Worm (Caenorhabditis elegans) whole organism, young adult: ENCODE measurements around the gene inx-9.

ENCODE experiments used
- B0035.1 ChIP-seq: sonication (generic microtip); optimal IDR thresholded peaks from 2 replicates; lab custom pipeline; 2016; ENCODE audit warnings: missing genetic modification characterization, mild to moderate bottlenecking, missing compliant biosample characterization, missing genotype, missing genetic modification reagents
- B0261.1 ChIP-seq: sonication (generic microtip); optimal IDR thresholded peaks from 2 replicates; lab custom pipeline; 2016; ENCODE audit warnings: mild to moderate bottlenecking, missing genetic modification characterization, moderate library complexity, missing compliant biosample characterization
- B0336.3 ChIP-seq: fragments of 200-800 bp; sonication (Bioruptor generic); IDR thresholded peaks from 2 replicates; pipeline ENCODE4 v1.3.6; 2022; ENCODE audit warnings: missing genetic modification characterization, missing compliant biosample characterization
- C17E4.6 ChIP-seq: fragments of 200-800 bp; sonication (Bioruptor generic); IDR thresholded peaks from 2 replicates; pipeline ENCODE4 v1.3.6; 2022; ENCODE audit warnings: missing genetic modification reagents, missing genetic modification characterization, missing compliant biosample characterization
- F22D6.2 ChIP-seq: sonication (generic microtip); optimal IDR thresholded peaks from 2 replicates; lab custom pipeline; 2016; ENCODE audit warnings: mild to moderate bottlenecking, missing genetic modification characterization, missing compliant biosample characterization
- F33H1.4 ChIP-seq: fragments of 200-800 bp; sonication (Bioruptor generic); IDR thresholded peaks from 2 replicates; pipeline ENCODE4 v1.3.6; 2022; ENCODE audit warnings: missing genetic modification reagents, missing genetic modification characterization, missing compliant biosample characterization
- F37B4.10 ChIP-seq: fragments of 200-800 bp; sonication (Bioruptor generic); IDR thresholded peaks from 2 replicates; pipeline ENCODE4 v1.3.6; 2022; ENCODE audit warnings: missing genetic modification characterization, missing compliant biosample characterization
- F39B2.1 ChIP-seq: fragments of 200-800 bp; sonication (Bioruptor generic); IDR thresholded peaks from 2 replicates; pipeline ENCODE4 v1.3.6; 2022; ENCODE audit warnings: missing genetic modification reagents, missing genetic modification characterization, missing compliant biosample characterization
- F49E8.2 ChIP-seq: sonication (generic microtip); optimal IDR thresholded peaks from 3 replicates; lab custom pipeline; 2017; ENCODE audit warnings: missing genetic modification characterization, mild to moderate bottlenecking, missing compliant biosample characterization, antibody characterized with exemption, moderate library complexity; ENCODE audit not compliant: insufficient read depth
- K11D2.4 ChIP-seq: fragments of 200-800 bp; sonication (Bioruptor generic); IDR thresholded peaks from 2 replicates; pipeline ENCODE4 v1.3.6; 2022; ENCODE audit warnings: missing genetic modification reagents, missing genetic modification characterization, missing compliant biosample characterization
- T07F8.4 ChIP-seq: sonication (generic microtip); optimal IDR thresholded peaks from 2 replicates; lab custom pipeline; 2016; ENCODE audit warnings: mild to moderate bottlenecking, missing genetic modification characterization, moderate library complexity, missing compliant biosample characterization
- T26A5.8 ChIP-seq: sonication (generic microtip); optimal IDR thresholded peaks from 2 replicates; lab custom pipeline; 2016; ENCODE audit warnings: missing genetic modification characterization, missing compliant biosample characterization
- ama-1 ChIP-seq, 3 experiments: fragments of 150-350 bp in 1 of 3; sonication (generic microtip) in 2 of 3; optimal IDR thresholded peaks; 2 replicates each; lab custom pipeline; 2014 to 2018; ENCODE audit warnings: missing biosample characterization in 2 of 3, missing genetic modification characterization in 2 of 3, missing genetic modification reagents in 2 of 3
- aptf-3 ChIP-seq: fragments of 200-800 bp; sonication (Bioruptor generic); IDR thresholded peaks from 2 replicates; pipeline ENCODE4 v1.3.6; 2022; ENCODE audit warnings: missing genetic modification characterization, missing compliant biosample characterization
- attf-3 ChIP-seq: fragments of 200-800 bp; sonication (Bioruptor generic); conservative IDR thresholded peaks from 2 replicates; pipeline ENCODE4 v1.3.6; 2022; ENCODE audit warnings: missing genetic modification reagents, missing genetic modification characterization, missing compliant biosample characterization
- bed-1 ChIP-seq: fragments of 200-800 bp; sonication (Bioruptor generic); IDR thresholded peaks from 2 replicates; pipeline ENCODE4 v1.3.6; 2022; ENCODE audit warnings: missing genetic modification reagents, missing genetic modification characterization, missing compliant biosample characterization
- cebp-2 ChIP-seq: fragments of 200-800 bp; sonication (Bioruptor generic); IDR thresholded peaks from 2 replicates; pipeline ENCODE4 v1.3.6; 2022; ENCODE audit warnings: missing genetic modification characterization, missing compliant biosample characterization
- ceh-58 ChIP-seq: fragments of 200-800 bp; sonication (Bioruptor generic); IDR thresholded peaks from 2 replicates; pipeline ENCODE4 v1.3.6; 2022; ENCODE audit warnings: missing genetic modification characterization, missing compliant biosample characterization
- ceh-91 ChIP-seq: fragments of 200-800 bp; sonication (Bioruptor generic); IDR thresholded peaks from 2 replicates; pipeline ENCODE4 v1.3.6; 2022; ENCODE audit warnings: missing genetic modification reagents, missing genetic modification characterization, missing compliant biosample characterization
- die-1 ChIP-seq: sonication (generic microtip); optimal IDR thresholded peaks from 2 replicates; lab custom pipeline; 2016; ENCODE audit warnings: missing genotype, mild to moderate bottlenecking, missing genetic modification characterization, missing compliant biosample characterization
- dox-1 ChIP-seq: fragments of 200-800 bp; sonication (Bioruptor generic); IDR thresholded peaks from 2 replicates; pipeline ENCODE4 v1.3.6; 2022; ENCODE audit warnings: missing genetic modification reagents, missing genetic modification characterization, missing compliant biosample characterization
- dpl-1 ChIP-seq: fragments of 150-350 bp; optimal IDR thresholded peaks from 2 replicates; lab custom pipeline; 2014; ENCODE audit warnings: missing biosample characterization, missing genetic modification reagents, missing genetic modification characterization
- efl-1 ChIP-seq: fragments of 150-350 bp; optimal IDR thresholded peaks from 2 replicates; lab custom pipeline; 2014; ENCODE audit warnings: missing biosample characterization, missing genetic modification reagents, missing genetic modification characterization
- egl-18 ChIP-seq: fragments of 200-800 bp; sonication (Bioruptor generic); IDR thresholded peaks from 2 replicates; pipeline ENCODE4 v1.3.6; 2022; ENCODE audit warnings: missing genetic modification reagents, missing genetic modification characterization, missing compliant biosample characterization
- him-1 ChIP-seq: sonication (generic microtip); optimal IDR thresholded peaks from 2 replicates; lab custom pipeline; 2016; ENCODE audit warnings: missing genotype, missing genetic modification reagents, missing genetic modification characterization, missing compliant biosample characterization
- hlh-26 ChIP-seq: fragments of 200-800 bp; sonication (Bioruptor generic); conservative IDR thresholded peaks from 2 replicates; pipeline ENCODE4 v1.3.6; 2022; ENCODE audit warnings: missing genetic modification reagents, missing genetic modification characterization, missing compliant biosample characterization
- lag-1 ChIP-seq: fragments of 200-800 bp; sonication (Bioruptor generic); IDR thresholded peaks from 2 replicates; pipeline ENCODE4 v1.3.6; 2022; ENCODE audit warnings: missing genetic modification reagents, missing genetic modification characterization, missing compliant biosample characterization
- let-607 ChIP-seq, 2 experiments: fragments of 200-800 bp in 1 of 2; sonication (Bioruptor generic) in 1 of 2; sonication (generic microtip) in 1 of 2; optimal IDR thresholded peaks; 2 replicates each; lab custom pipeline; 2016 to 2018; ENCODE audit warnings: mild to moderate bottlenecking in 2 of 2, missing compliant biosample characterization in 2 of 2, missing genetic modification characterization in 2 of 2, moderate library complexity in 2 of 2, missing genotype in 1 of 2
- lin-35 ChIP-seq, 3 experiments: fragments of 150-350 bp in 2 of 3; sonication (generic microtip) in 1 of 3; optimal IDR thresholded peaks; 2 replicates each; lab custom pipeline; 2014 to 2018; ENCODE audit warnings: missing biosample characterization in 3 of 3, missing genetic modification characterization in 3 of 3, missing genetic modification reagents in 3 of 3
- lsl-1 ChIP-seq: fragments of 200-800 bp; sonication (Bioruptor generic); optimal IDR thresholded peaks from 2 replicates; lab custom pipeline; 2018; ENCODE audit warnings: mild to moderate bottlenecking, missing genetic modification characterization, moderate library complexity, missing compliant biosample characterization
- lsy-27 ChIP-seq: sonication (generic microtip); optimal IDR thresholded peaks from 2 replicates; lab custom pipeline; 2017; ENCODE audit warnings: missing genetic modification characterization, mild to moderate bottlenecking, missing compliant biosample characterization, antibody characterized with exemption, missing genotype, borderline replicate concordance; ENCODE audit not compliant: insufficient read depth
- madf-10 ChIP-seq: sonication (generic microtip); optimal IDR thresholded peaks from 2 replicates; lab custom pipeline; 2016; ENCODE audit warnings: mild to moderate bottlenecking, missing genetic modification characterization, missing compliant biosample characterization
- madf-6 ChIP-seq: fragments of 200-800 bp; sonication (Bioruptor generic); IDR thresholded peaks from 2 replicates; pipeline ENCODE4 v1.3.6; 2022; ENCODE audit warnings: missing genetic modification reagents, missing genetic modification characterization, missing compliant biosample characterization
- madf-8 ChIP-seq: fragments of 200-800 bp; sonication (Bioruptor generic); conservative IDR thresholded peaks from 2 replicates; pipeline ENCODE4 v1.3.6; 2022; ENCODE audit warnings: missing genetic modification reagents, missing genetic modification characterization, missing compliant biosample characterization
- mcd-1 ChIP-seq: fragments of 200-800 bp; sonication (Bioruptor generic); IDR thresholded peaks from 2 replicates; pipeline ENCODE4 v1.3.6; 2022; ENCODE audit warnings: missing genetic modification reagents, missing genetic modification characterization, missing compliant biosample characterization
- mel-28 ChIP-seq: sonication (generic microtip); optimal IDR thresholded peaks from 2 replicates; lab custom pipeline; 2016; ENCODE audit warnings: borderline replicate concordance, mild to moderate bottlenecking, missing genetic modification characterization, missing compliant biosample characterization
- nhr-120 ChIP-seq: fragments of 200-800 bp; sonication (Bioruptor generic); IDR thresholded peaks from 2 replicates; pipeline ENCODE4 v1.3.6; 2022; ENCODE audit warnings: missing genetic modification characterization, missing compliant biosample characterization
- nhr-179 ChIP-seq: sonication (generic microtip); optimal IDR thresholded peaks from 2 replicates; lab custom pipeline; 2016; ENCODE audit warnings: mild to moderate bottlenecking, missing genetic modification characterization, missing compliant biosample characterization
- nhr-90 ChIP-seq: sonication (generic microtip); optimal IDR thresholded peaks from 2 replicates; lab custom pipeline; 2016; ENCODE audit warnings: missing genotype, mild to moderate bottlenecking, missing genetic modification characterization, missing compliant biosample characterization
- rcor-1 ChIP-seq: fragments of 200-800 bp; sonication (Bioruptor generic); IDR thresholded peaks from 2 replicates; pipeline ENCODE4 v1.3.6; 2022; ENCODE audit warnings: missing genetic modification reagents, missing genetic modification characterization, missing compliant biosample characterization
- rec-8 ChIP-seq, 2 experiments: sonication (generic microtip); optimal IDR thresholded peaks; 2 replicates each; lab custom pipeline; 2016; ENCODE audit warnings: mild to moderate bottlenecking in 2 of 2, missing genetic modification characterization in 2 of 2, missing genetic modification reagents in 2 of 2, missing genotype in 2 of 2, missing biosample characterization in 1 of 2, missing compliant biosample characterization in 1 of 2, moderate library complexity in 1 of 2
- rpc-1 ChIP-seq, 2 experiments: fragments of 150-350 bp in 1 of 2; sonication (generic microtip) in 1 of 2; optimal IDR thresholded peaks; 2 replicates each; lab custom pipeline; 2014 to 2018; ENCODE audit warnings: missing biosample characterization in 1 of 2, missing genetic modification characterization in 1 of 2, missing genetic modification reagents in 1 of 2, missing genotype in 1 of 2
- sdz-38 ChIP-seq: sonication (generic microtip); optimal IDR thresholded peaks from 2 replicates; lab custom pipeline; 2016; ENCODE audit warnings: missing genotype, missing genetic modification characterization, missing compliant biosample characterization
- tbx-9 ChIP-seq: sonication (generic microtip); optimal IDR thresholded peaks from 2 replicates; lab custom pipeline; 2016; ENCODE audit warnings: borderline replicate concordance, missing genetic modification characterization, inconsistent platforms, missing compliant biosample characterization
- unc-130 ChIP-seq: sonication (generic microtip); optimal IDR thresholded peaks from 2 replicates; lab custom pipeline; 2016; ENCODE audit warnings: missing genetic modification reagents, missing genetic modification characterization, missing compliant biosample characterization
- xnd-1 ChIP-seq: sonication (generic microtip); optimal IDR thresholded peaks from 2 replicates; lab custom pipeline; 2016; ENCODE audit warnings: missing genotype, missing genetic modification reagents, missing genetic modification characterization, missing compliant biosample characterization
- ztf-3 ChIP-seq: fragments of 200-800 bp; sonication (Bioruptor generic); optimal IDR thresholded peaks from 2 replicates; lab custom pipeline; 2018; ENCODE audit warnings: mild to moderate bottlenecking, missing genetic modification characterization, missing compliant biosample characterization
- ztf-6 ChIP-seq: fragments of 200-800 bp; sonication (Bioruptor generic); IDR thresholded peaks from 2 replicates; pipeline ENCODE4 v1.3.6; 2022; ENCODE audit warnings: missing genetic modification reagents, missing genetic modification characterization, missing compliant biosample characterization

The inx-9 gene

DNA sequence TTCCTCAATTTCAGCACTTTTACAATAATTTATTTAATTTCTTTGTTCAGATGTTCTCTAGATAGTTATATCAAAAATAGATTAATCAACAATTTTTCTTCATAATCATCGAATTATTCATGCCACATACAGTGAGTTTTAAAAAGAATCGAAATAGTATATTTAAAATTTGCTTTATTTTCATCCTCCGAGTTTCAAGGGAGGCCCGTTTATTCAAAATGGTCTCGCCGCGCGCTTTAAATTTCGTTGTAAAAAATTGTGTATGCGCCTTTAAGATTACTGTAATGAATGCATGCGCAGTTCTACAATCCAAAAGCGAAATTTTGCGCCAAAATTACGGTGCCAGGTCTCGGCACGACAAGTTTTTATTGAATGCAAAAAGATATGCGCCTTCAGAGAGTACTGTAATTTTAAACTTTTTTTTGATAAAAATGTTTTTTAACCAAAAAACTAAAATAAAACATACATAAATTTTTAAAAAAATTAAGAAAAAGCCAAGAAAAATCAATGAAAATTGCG is 16.3 kb upstream of the inx-9 start, which contains the start of gene ZK792.1:
Gene ZK792.1 (plus strand): TSS at position 51 of the 519 bp plus-strand sequence.
- TF ChIP-seq nhr-90 (no peak), nhr-179 (no peak), ztf-3 (GFP tag; lab: Kevin White, UChicago) (no peak), mcd-1 (no peak), madf-8 (peak; percentile 59), sdz-38 (tag; lab: Kevin White, UChicago) (no peak), ama-1 (optimal IDR thresholded peaks at IDR 0.05; lab: Kevin White, UChicago) (no peak), ama-1 (GFP tag; optimal IDR thresholded peaks at IDR 0.05; lab: Kevin White, UChicago) (no peak), nhr-120 (GFP tag; lab: Robert Waterston, UW) (no peak), aptf-3 (GFP tag; lab: Robert Waterston, UW) (no peak), egl-18 (no peak), efl-1 (GFP tag; lab: Kevin White, UChicago) (peak; percentile 62), B0261.1 (tag; lab: Kevin White, UChicago) (no peak), rpc-1 (optimal IDR thresholded peaks at IDR 0.05; lab: Kevin White, UChicago) (no peak), rpc-1 (tag; optimal IDR thresholded peaks at IDR 0.05; lab: Kevin White, UChicago) (no peak), dox-1 (GFP tag; lab: Robert Waterston, UW) (no peak), F22D6.2 (tag; lab: Kevin White, UChicago) (no peak), rcor-1 (GFP tag; lab: Robert Waterston, UW) (no peak), madf-6 (GFP tag; lab: Robert Waterston, UW) (peak; percentile 79), lsl-1 (peak; percentile 76), F33H1.4 (peak; percentile 69), lsy-27 (no peak), ceh-58 (no peak), dpl-1 (GFP tag; lab: Kevin White, UChicago) (no peak), let-607 (tag; optimal IDR thresholded peaks at IDR 0.05; lab: Kevin White, UChicago) (no peak), xnd-1 (peak; percentile 46), F49E8.2 (tag; lab: Kevin White, UChicago) (no peak), lag-1 (GFP tag; lab: Robert Waterston, UW) (no peak), cebp-2 (GFP tag; lab: Robert Waterston, UW) (no peak), K11D2.4 (GFP tag; lab: Robert Waterston, UW) (no peak), die-1 (tag; lab: Kevin White, UChicago) (no peak), rec-8 (tag; optimal IDR thresholded peaks at IDR 0.05; lab: Kevin White, UChicago) (no peak), ztf-6 (GFP tag; lab: Robert Waterston, UW) (no peak), hlh-26 (GFP tag; lab: Robert Waterston, UW) (no peak), him-1 (tag; lab: Kevin White, UChicago) (no peak), T07F8.4 (tag; lab: Kevin White, UChicago) (no peak), unc-130 (no peak), attf-3 (GFP tag; lab: Robert Waterston, UW) (no peak), B0336.3 (GFP tag; lab: Robert Waterston, UW) (no peak), T26A5.8 (no peak), bed-1 (GFP tag; lab: Robert Waterston, UW) (no peak), C17E4.6 (GFP tag; lab: Robert Waterston, UW) (no peak), madf-10 (tag; lab: Kevin White, UChicago) (no peak), F37B4.10 (GFP tag; lab: Robert Waterston, UW) (no peak), tbx-9 (tag; lab: Kevin White, UChicago) (no peak), B0035.1 (tag; lab: Kevin White, UChicago) (no peak), F39B2.1 (GFP tag; lab: Robert Waterston, UW) (no peak), mel-28 (tag; lab: Kevin White, UChicago) (no peak), lin-35 (GFP tag; optimal IDR thresholded peaks at IDR 0.05; lab: Kevin White, UChicago) (no peak), ceh-91 (GFP tag; lab: Robert Waterston, UW) (peak; percentile 76)
